Worm (Caenorhabditis elegans): ENCODE data around the gene T05C7.8.
A peak's percentile ranks its signal among the peaks of the same experiment; 100 is the strongest.

The T05C7.8 gene

DNA sequence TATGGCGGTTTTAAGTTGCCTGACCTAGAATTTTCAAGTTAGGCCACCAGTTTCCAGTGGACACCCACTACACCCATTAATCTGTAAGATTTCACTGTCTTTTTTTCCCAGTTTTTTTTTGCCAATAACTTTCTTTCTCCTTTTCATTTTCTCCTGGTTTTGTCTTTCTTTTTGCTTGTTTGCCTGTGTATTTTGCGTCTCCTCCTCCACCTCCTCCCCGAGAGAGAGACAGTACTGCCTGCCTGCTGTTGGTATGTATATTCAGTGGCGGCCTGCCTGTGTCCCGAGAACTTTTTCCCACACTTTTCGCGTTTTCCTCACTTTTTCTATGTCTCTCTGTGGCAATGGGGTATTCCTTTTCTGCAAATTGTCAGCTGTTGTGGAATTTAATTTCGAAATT lies 5.3 kb downstream of the T05C7.8 start:
- no peak for TF ChIP-seq sdc-2 (tag; optimal IDR thresholded peaks at IDR 0.05)
- no peak for TF ChIP-seq fkh-10 (GFP tag; optimal IDR thresholded peaks at IDR 0.05)
- TF ChIP-seq madf-2 (tag; optimal IDR thresholded peaks at IDR 0.05) = no peak
- TF ChIP-seq gmeb-2 (tag; optimal IDR thresholded peaks at IDR 0.05) = no peak
- TF ChIP-seq C38D4.7 (GFP tag; optimal IDR thresholded peaks at IDR 0.05) = no peak
- no peak for TF ChIP-seq ttx-3 (tag; optimal IDR thresholded peaks at IDR 0.05)
- TF ChIP-seq ama-1 (optimal IDR thresholded peaks at IDR 0.05) = no peak
- no peak for TF ChIP-seq sox-4 (tag; optimal IDR thresholded peaks at IDR 0.05)
- no peak for TF ChIP-seq pqm-1 (tag; optimal IDR thresholded peaks at IDR 0.05)
- TF ChIP-seq ceh-34 (tag; optimal IDR thresholded peaks at IDR 0.05) = no peak
- TF ChIP-seq hlh-15 (tag; optimal IDR thresholded peaks at IDR 0.05) = no peak
- no peak for TF ChIP-seq unc-42 (tag; optimal IDR thresholded peaks at IDR 0.05)

DNA sequence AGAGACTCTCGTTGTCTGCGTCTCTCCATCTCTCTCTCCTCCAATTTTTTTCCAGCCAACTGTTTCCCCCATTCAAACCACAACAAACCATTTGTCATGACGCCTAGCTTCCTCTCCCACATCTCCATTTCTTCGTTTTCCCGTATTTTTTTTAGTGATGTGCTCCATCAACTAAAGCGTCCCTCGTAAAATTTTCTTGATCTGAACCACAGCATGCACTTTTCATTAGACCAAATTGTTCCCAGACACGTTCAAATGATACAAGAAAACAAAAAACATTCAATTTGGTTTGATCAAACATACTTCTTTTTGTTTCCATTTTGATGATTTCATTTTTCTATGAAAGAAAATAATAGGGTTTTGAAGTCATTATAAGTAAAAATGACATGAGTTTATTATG lies 6.1 kb downstream of the T05C7.8 start:
- TF ChIP-seq eyg-1 (tag; optimal IDR thresholded peaks at IDR 0.05) (no peak), pha-4 (tag; optimal IDR thresholded peaks at IDR 0.05) (no peak), npax-4 (tag; optimal IDR thresholded peaks at IDR 0.05) (no peak), elt-4 (tag; optimal IDR thresholded peaks at IDR 0.05) (no peak), lin-11 (tag; optimal IDR thresholded peaks at IDR 0.05) (no peak), pha-2 (tag; optimal IDR thresholded peaks at IDR 0.05) (no peak)

DNA sequence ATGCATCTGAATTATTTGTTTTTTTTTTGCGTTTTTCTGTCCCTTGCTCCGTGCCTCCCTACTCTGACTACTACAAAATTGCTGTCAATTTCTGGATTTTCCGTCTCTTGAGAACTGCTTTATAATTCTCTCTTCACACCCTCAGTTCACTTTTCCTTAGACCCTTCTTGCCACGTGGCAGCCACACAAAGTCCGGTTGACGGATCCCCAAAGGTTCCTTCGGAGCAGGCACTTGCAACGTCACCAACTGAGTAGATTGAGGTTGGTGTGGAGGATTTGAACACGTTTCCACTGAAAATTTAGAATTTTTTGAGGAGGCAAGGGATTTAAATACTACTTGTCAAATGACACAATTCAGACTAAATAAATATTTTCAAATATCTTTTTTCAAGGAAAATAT lies 10.6 kb downstream of the T05C7.8 start:
- no peak for TF ChIP-seq ceh-6 (GFP tag; optimal IDR thresholded peaks at IDR 0.05)
- TF ChIP-seq unc-42 (tag; optimal IDR thresholded peaks at IDR 0.05) = no peak
- no peak for TF ChIP-seq dve-1 (tag; optimal IDR thresholded peaks at IDR 0.05)
- TF ChIP-seq dmd-4 (tag; optimal IDR thresholded peaks at IDR 0.05; ENCODE audit: borderline replicate concordance) = no peak
- no peak for TF ChIP-seq elt-4 (tag; optimal IDR thresholded peaks at IDR 0.05)
- TF ChIP-seq ceh-2 (tag; optimal IDR thresholded peaks at IDR 0.05) = no peak
- no peak for TF ChIP-seq ceh-48 (tag; optimal IDR thresholded peaks at IDR 0.05)
- TF ChIP-seq pqm-1 (tag; optimal IDR thresholded peaks at IDR 0.05) = no peak
- no peak for TF ChIP-seq odd-2 (tag; optimal IDR thresholded peaks at IDR 0.05)
- no peak for TF ChIP-seq hlh-30 (tag; optimal IDR thresholded peaks at IDR 0.05; ENCODE audit: insufficient read depth)

DNA sequence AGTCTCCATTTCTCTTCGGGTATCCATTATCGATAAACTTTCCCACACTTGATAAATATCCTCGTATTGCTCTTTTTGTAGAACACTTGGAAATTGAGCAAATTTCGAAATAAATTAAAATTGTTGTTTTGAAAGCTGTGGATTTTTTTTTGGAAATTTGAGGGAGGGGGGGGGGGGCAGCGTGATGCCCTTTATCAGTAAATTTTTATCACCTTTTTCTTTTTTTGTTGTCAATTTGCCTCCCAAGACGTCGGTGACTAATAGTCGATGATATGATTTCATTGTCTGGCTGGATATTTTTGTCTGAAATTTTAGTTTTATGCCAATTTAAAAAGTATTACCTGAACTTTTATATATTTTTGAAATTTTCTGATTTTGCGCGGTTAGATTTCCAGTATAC lies 13.8 kb downstream of the T05C7.8 start, which contains the start of gene scl-23:
Gene scl-23 (minus strand): TSS at position 101 of the 400 bp plus-strand sequence.
- no peak for TF ChIP-seq pqm-1 (tag; optimal IDR thresholded peaks at IDR 0.05)
- TF ChIP-seq C38D4.7 (GFP tag; optimal IDR thresholded peaks at IDR 0.05) = no peak
- peak; percentile 57 for TF ChIP-seq elt-2 (tag; optimal IDR thresholded peaks at IDR 0.05)

DNA sequence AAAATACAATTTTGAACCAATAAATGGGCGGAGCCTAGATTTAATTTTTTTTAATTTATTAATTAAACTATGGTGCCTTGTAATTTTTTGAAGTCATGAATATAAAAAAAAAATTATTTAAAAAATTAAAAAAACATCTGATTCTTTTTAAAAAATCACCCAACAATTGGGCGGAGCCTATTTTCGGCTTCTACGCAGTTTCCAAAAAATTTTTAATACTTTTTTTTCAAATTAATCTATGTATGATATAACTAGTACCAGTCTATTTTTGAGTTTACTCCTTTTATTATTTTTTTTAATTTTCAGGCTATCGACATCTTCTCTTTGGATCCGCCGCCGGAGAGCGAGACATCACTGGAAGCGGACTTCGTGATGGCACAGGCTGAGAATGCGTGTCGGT lies 15.5 kb downstream of the T05C7.8 start, which contains the start of gene tpa-1:
Gene tpa-1 (plus strand): TSS at position 301 of the 400 bp plus-strand sequence.
- TF ChIP-seq fkh-10 (GFP tag; optimal IDR thresholded peaks at IDR 0.05) = no peak
- no peak for TF ChIP-seq odd-2 (tag; optimal IDR thresholded peaks at IDR 0.05)
- TF ChIP-seq mec-3 (tag; optimal IDR thresholded peaks at IDR 0.05; ENCODE audit: borderline replicate concordance) = no peak
- TF ChIP-seq dve-1 (tag; optimal IDR thresholded peaks at IDR 0.05) = no peak
- TF ChIP-seq pqm-1 (tag; optimal IDR thresholded peaks at IDR 0.05) = no peak
- TF ChIP-seq hlh-15 (tag; optimal IDR thresholded peaks at IDR 0.05) = no peak
- TF ChIP-seq npax-4 (tag; optimal IDR thresholded peaks at IDR 0.05) = no peak
- TF ChIP-seq ceh-6 (GFP tag; optimal IDR thresholded peaks at IDR 0.05) = no peak
- TF ChIP-seq pha-2 (tag; optimal IDR thresholded peaks at IDR 0.05) = no peak

DNA sequence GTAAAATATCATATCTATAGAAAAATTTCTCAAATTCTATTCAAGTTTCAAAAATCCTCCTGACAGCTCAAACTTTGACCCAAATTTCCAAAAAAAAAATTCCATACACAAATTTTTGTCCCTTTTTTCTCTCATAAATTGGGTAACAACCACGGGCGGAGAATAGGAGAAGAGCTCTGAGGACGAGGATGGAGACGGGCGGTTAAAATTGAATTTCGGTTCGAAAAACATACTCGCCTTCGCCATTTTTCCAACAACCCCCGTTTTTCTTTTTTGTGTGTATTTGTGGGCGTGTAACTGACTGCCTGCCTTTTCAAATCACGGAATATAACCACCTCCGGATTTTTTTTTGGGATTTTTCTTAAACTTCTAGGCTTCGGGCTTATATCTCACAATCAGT lies 21.5 kb downstream of the T05C7.8 start:
- TF ChIP-seq ceh-19 (GFP tag; optimal IDR thresholded peaks at IDR 0.05) (no peak), unc-42 (tag; optimal IDR thresholded peaks at IDR 0.05) (peak; percentile 74), fax-1 (tag; optimal IDR thresholded peaks at IDR 0.05) (no peak)

DNA sequence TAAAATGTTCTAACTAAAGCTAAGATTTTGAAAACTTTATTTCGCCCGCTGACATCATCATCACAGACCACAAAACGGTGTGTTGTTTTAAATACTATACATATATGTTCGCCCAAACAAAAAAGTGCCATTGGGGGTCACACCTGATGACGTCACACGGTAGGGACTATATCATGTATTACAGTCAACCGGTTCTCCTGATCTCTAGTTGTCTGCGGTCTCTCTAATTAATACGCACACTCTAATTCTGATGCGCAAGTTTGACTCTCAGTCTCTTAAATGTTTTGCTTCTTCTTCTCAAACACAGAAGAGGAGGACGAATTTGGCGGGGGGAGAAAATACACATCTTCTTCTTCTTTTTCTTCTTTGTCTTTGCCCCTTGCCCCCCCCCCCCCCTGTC lies 26.7 kb downstream of the T05C7.8 start:
- TF ChIP-seq hlh-15 (tag; optimal IDR thresholded peaks at IDR 0.05) (no peak), ets-4 (tag; optimal IDR thresholded peaks at IDR 0.05) (no peak)
